Fruit fly (Drosophila melanogaster) whole organism, adult: Measurements from ENCODE around the gene CG11149.
A peak's percentile ranks its signal among the peaks of the same experiment; 100 is the strongest.

ENCODE experiments used
- CG11617 ChIP-seq: fragments of 200-800 bp; sonication (Bioruptor generic); optimal IDR thresholded peaks from 2 replicates; lab custom pipeline; 2017; ENCODE audit warnings: mild to moderate bottlenecking, missing biosample characterization, missing genetic modification reagents, missing genetic modification characterization
- CG12768 ChIP-seq: fragments of 200-800 bp; sonication (Bioruptor generic); optimal IDR thresholded peaks from 2 replicates; lab custom pipeline; 2017; ENCODE audit warnings: missing biosample characterization, missing genetic modification characterization, mild to moderate bottlenecking, moderate library complexity, missing genetic modification reagents
- CG14711 ChIP-seq: fragments of 200-800 bp; sonication (Bioruptor generic); optimal IDR thresholded peaks from 2 replicates; lab custom pipeline; 2018; ENCODE audit warnings: missing biosample characterization, mild to moderate bottlenecking, missing genetic modification characterization, moderate library complexity
- CG1620 ChIP-seq: fragments of 200-800 bp; sonication (Bioruptor generic); optimal IDR thresholded peaks from 2 replicates; lab custom pipeline; 2016; ENCODE audit warnings: missing biosample characterization, missing genetic modification characterization
- CG33017 ChIP-seq: fragments of 200-800 bp; sonication (Bioruptor generic); optimal IDR thresholded peaks from 2 replicates; lab custom pipeline; 2018; ENCODE audit warnings: missing biosample characterization, mild to moderate bottlenecking, missing genetic modification characterization, moderate library complexity
- CG5204 ChIP-seq: fragments of 200-800 bp; sonication (Bioruptor generic); optimal IDR thresholded peaks from 2 replicates; lab custom pipeline; 2016; ENCODE audit warnings: missing biosample characterization, missing genetic modification characterization
- CG7045 ChIP-seq: fragments of 200-800 bp; sonication (Bioruptor generic); optimal IDR thresholded peaks from 2 replicates; lab custom pipeline; 2017; ENCODE audit warnings: missing biosample characterization, mild to moderate bottlenecking, missing genetic modification characterization
- CG7101 ChIP-seq: fragments of 200-800 bp; sonication (Bioruptor generic); optimal IDR thresholded peaks from 2 replicates; lab custom pipeline; 2018; ENCODE audit warnings: missing biosample characterization, mild to moderate bottlenecking, missing genetic modification characterization, moderate library complexity
- Clk ChIP-seq: fragments of 200-800 bp; sonication (Bioruptor generic); optimal IDR thresholded peaks from 2 replicates; lab custom pipeline; 2017; ENCODE audit warnings: missing biosample characterization, missing genetic modification characterization
- Crg-1 ChIP-seq: fragments of 200-800 bp; sonication (Bioruptor generic); optimal IDR thresholded peaks from 2 replicates; lab custom pipeline; 2016; ENCODE audit warnings: missing biosample characterization, missing genetic modification characterization
- Hr96 ChIP-seq: fragments of 200-800 bp; sonication (Bioruptor generic); optimal IDR thresholded peaks from 2 replicates; lab custom pipeline; 2016; ENCODE audit warnings: missing biosample characterization, missing genetic modification characterization
- Mnt ChIP-seq: fragments of 200-800 bp; sonication (Bioruptor generic); optimal IDR thresholded peaks from 2 replicates; lab custom pipeline; 2016; ENCODE audit warnings: missing biosample characterization, mild to moderate bottlenecking, missing genetic modification characterization
- bab1 ChIP-seq: fragments of 200-800 bp; sonication (Bioruptor generic); optimal IDR thresholded peaks from 3 replicates; lab custom pipeline; 2019; ENCODE audit warnings: missing biosample characterization, mild to moderate bottlenecking, missing genetic modification characterization, moderate library complexity
- cic ChIP-seq: fragments of 200-800 bp; sonication (Bioruptor generic); optimal IDR thresholded peaks from 2 replicates; lab custom pipeline; 2017; ENCODE audit warnings: missing biosample characterization, mild to moderate bottlenecking, missing genetic modification characterization, moderate library complexity
- cnc ChIP-seq, 2 experiments: fragments of >200 bp; optimal IDR thresholded peaks; 2 replicates each; lab custom pipeline; 2017
- kay ChIP-seq: fragments of 200-800 bp; sonication (Bioruptor generic); peaks from one replicate; lab custom pipeline; 2016; ENCODE audit warnings: missing biosample characterization, missing genetic modification characterization, borderline replicate concordance
- ovo ChIP-seq: fragments of 200-800 bp; sonication (Bioruptor generic); optimal IDR thresholded peaks from 2 replicates; lab custom pipeline; 2016; ENCODE audit warnings: missing biosample characterization, missing genetic modification characterization
- pad ChIP-seq: fragments of 200-800 bp; sonication (Bioruptor generic); optimal IDR thresholded peaks from 3 replicates; lab custom pipeline; 2017; ENCODE audit warnings: missing biosample characterization, missing genetic modification characterization, mild to moderate bottlenecking, moderate library complexity, missing genetic modification reagents
- tj ChIP-seq: fragments of 200-800 bp; sonication (Bioruptor generic); optimal IDR thresholded peaks from 3 replicates; lab custom pipeline; 2017; ENCODE audit warnings: missing biosample characterization, mild to moderate bottlenecking, missing genetic modification characterization, moderate library complexity
- toe ChIP-seq: fragments of 200-800 bp; sonication (Bioruptor generic); optimal IDR thresholded peaks from 2 replicates; lab custom pipeline; 2016; ENCODE audit warnings: missing biosample characterization, missing genetic modification characterization

CG11149 gene

DNA sequence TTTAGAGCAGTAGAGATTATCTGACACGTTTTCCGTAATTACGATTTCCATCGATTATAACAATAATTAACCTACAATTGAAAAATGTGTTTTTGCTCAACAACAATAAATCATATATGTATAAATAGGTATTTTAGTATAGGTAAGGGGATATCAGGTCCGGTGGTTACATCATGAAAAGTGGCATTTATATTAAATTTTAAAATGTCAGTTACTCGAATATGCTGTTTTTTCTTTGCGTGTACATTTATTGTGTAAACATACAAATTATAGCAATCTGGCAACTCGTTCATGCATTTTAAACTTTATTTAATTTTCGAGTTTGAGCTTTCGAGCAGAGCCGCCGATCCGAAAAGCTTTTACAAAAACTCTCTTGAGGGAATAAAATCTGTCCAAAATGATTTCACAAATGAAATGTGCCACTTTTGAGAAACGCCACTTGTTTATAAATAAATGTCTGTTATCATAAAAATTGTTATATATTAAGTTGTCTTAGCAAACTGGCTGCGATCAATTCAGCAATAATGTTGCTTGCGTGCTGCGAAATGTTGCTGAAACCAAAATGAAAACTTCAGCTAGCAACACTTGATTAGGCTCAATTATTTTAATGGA lies 22.9 kb upstream of the CG11149 start:
- peak; percentile 88 for TF ChIP-seq kay (GFP tag; lab: Kevin White, UChicago)
- TF ChIP-seq toe (GFP tag; lab: Kevin White, UChicago), result no peak

DNA sequence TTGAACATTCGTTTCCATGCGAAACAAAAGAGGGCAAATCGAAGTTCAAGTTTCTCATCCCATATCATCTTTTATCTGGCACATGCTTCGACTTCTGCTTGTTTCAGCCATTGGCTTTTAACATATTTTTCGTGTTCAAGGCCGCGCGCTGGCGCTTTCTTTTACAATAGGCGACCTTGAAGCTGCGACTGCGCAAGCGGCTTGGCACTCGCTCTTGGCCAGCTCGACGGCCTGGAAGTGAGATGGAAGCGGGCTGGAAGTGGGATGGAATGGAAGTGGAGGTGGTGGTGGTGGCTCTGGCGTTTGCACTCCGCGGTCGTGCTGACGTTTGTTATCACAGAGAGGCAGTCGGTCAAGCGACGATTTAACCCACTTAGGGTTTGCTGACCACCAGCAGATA lies 21.7 kb upstream of the CG11149 start:
- TF ChIP-seq CG33017 (tag; lab: Kevin White, UChicago) (no peak), tj (peak; percentile 23)

DNA sequence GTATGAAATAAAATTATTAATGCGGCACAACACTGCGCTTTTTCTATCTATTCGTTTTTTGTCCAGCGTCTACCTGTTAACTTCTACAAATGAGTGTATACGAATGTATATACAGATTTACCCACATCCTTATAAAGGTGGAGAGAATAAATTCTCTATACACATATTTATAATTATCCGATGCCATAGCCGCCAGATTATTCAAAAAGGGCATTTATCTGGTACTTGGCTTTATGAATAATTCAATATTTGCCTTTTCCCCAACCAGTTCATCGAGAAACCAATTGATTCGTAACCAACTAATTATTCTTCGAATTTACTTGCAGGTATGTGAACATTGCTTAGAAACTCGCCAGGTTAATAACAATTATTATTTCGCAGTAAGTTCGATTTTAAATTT lies 20.4 kb upstream of the CG11149 start, which contains the start of gene CG11147:
CG11147 (minus strand) TSS at position 101 of the 400 bp plus-strand sequence.
- no peak for TF ChIP-seq CG5204 (GFP tag; lab: Kevin White, UChicago)
- no peak for TF ChIP-seq CG33017 (tag; lab: Kevin White, UChicago)
- TF ChIP-seq tj, result no peak
- no peak for TF ChIP-seq pad (GFP tag; lab: Kevin White, UChicago)
- no peak for TF ChIP-seq cnc (optimal IDR thresholded peaks at IDR 0.05; lab: Kevin White, UChicago)
- no peak for TF ChIP-seq CG7045 (GFP tag; lab: Kevin White, UChicago)
- no peak for TF ChIP-seq CG12768
- no peak for TF ChIP-seq bab1 (GFP tag; lab: Kevin White, UChicago)
- TF ChIP-seq Clk (GFP tag; lab: Kevin White, UChicago), result no peak
- no peak for TF ChIP-seq CG7101 (tag; lab: Kevin White, UChicago)
- no peak for TF ChIP-seq cic (GFP tag; lab: Kevin White, UChicago)
- TF ChIP-seq ovo (GFP tag; lab: Kevin White, UChicago), result no peak
- no peak for TF ChIP-seq Crg-1
- no peak for TF ChIP-seq CG11617 (GFP tag; lab: Kevin White, UChicago)
- no peak for TF ChIP-seq toe (GFP tag; lab: Kevin White, UChicago)
- no peak for TF ChIP-seq CG14711 (tag; lab: Kevin White, UChicago)
- no peak for TF ChIP-seq Hr96 (GFP tag; lab: Kevin White, UChicago)

DNA sequence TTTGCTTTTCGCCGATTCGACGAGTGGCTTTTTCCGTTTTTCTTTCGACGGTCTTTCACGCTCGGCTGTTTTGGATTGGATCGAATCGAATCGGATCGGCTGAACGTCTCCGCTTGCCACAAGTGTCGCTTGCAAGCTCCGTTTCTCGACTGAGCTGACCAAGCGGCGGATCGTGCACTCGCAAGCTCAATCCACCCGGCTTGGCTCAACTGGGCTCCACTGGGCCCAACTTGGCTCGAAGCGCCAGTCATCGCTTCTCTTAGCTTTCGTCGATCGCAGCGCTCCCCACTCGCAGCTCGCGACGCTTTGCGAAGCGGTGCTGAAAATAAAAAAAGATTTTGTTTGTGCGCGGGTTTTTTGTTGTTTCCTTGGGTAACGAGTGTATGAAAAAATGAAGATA lies 20.0 kb upstream of the CG11149 start:
- peak; percentile 10 for TF ChIP-seq tj
- no peak for TF ChIP-seq CG14711 (tag; lab: Kevin White, UChicago)

DNA sequence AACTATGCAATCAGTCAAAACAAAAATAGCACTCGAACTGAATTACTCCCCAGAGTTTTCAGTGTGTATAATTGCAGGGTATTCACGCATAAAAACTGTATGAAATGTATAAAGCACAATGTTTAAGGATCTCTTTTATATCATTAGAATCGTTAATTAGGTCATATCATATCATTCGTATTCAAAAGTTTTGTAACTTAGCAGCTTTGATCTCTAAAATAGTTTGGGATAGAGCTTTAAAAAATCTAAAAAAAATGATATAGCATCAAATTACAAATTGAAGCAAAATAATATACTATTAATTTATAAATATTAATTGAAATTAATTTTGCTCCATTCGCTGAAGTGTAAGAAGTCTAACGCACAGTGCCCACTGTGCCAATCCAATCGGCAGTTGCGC lies 9.7 kb upstream of the CG11149 start:
- no peak for TF ChIP-seq cic (GFP tag; lab: Kevin White, UChicago)

DNA sequence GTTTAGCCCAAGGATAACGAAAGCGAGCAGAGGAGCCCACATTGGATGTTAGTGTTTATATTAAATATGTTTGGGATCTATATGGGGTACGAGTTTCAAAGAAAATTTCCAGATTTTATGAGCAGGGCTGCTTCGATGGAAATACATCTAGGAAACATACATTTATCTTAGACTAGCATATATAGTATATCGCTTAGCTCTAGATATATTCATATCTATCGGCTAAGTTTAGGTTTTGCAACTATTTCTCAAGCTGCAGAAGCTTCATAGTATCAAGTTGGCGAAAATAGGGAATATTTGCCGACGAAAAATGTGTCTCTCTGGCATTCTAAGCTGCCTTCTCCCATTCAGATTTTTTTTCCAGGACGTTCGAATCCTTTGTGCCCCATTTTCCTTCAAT lies 8.0 kb upstream of the CG11149 start, which contains the start of gene CG14006:
CG14006 (minus strand) TSS at position 101 of the 400 bp plus-strand sequence.
- no peak for TF ChIP-seq ovo (GFP tag; lab: Kevin White, UChicago)
- TF ChIP-seq pad (GFP tag; lab: Kevin White, UChicago), result no peak
- TF ChIP-seq CG5204 (GFP tag; lab: Kevin White, UChicago), result no peak
- TF ChIP-seq CG1620 (GFP tag; lab: Kevin White, UChicago), result no peak
- TF ChIP-seq Hr96 (GFP tag; lab: Kevin White, UChicago), result no peak
- no peak for TF ChIP-seq tj
- no peak for TF ChIP-seq CG7101 (tag; lab: Kevin White, UChicago)
- no peak for TF ChIP-seq toe (GFP tag; lab: Kevin White, UChicago)
- no peak for TF ChIP-seq CG12768
- no peak for TF ChIP-seq cic (GFP tag; lab: Kevin White, UChicago)
- no peak for TF ChIP-seq CG7045 (GFP tag; lab: Kevin White, UChicago)
- no peak for TF ChIP-seq CG33017 (tag; lab: Kevin White, UChicago)
- no peak for TF ChIP-seq CG11617 (GFP tag; lab: Kevin White, UChicago)
- TF ChIP-seq Mnt, result no peak
- no peak for TF ChIP-seq Crg-1
- no peak for TF ChIP-seq CG14711 (tag; lab: Kevin White, UChicago)
- no peak for TF ChIP-seq kay (GFP tag; lab: Kevin White, UChicago)
- TF ChIP-seq Clk (GFP tag; lab: Kevin White, UChicago), result no peak
- TF ChIP-seq cnc (optimal IDR thresholded peaks at IDR 0.05; lab: Kevin White, UChicago), result no peak
- no peak for TF ChIP-seq bab1 (GFP tag; lab: Kevin White, UChicago)

DNA sequence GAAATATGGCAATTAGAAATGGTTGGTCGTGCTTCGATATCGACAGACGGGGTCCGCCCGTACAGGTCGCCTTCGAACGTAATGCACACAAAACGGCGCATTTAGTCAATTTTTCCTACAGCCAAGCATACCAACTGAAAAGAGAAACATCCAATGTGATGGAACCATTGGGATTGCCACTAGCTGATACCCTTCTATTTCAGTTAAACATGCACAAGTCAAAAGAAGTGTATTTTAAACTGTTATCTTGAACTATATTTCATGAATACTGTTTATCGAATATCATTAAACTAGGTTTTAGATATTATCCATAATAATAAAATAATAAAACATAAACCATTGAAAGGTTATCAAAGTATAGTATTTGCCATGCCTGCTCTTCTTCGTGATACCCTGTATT lies 5.3 kb upstream of the CG11149 start:
- no peak for TF ChIP-seq cic (GFP tag; lab: Kevin White, UChicago)
- TF ChIP-seq CG5204 (GFP tag; lab: Kevin White, UChicago), result no peak
- TF ChIP-seq bab1 (GFP tag; lab: Kevin White, UChicago), result no peak
- TF ChIP-seq Hr96 (GFP tag; lab: Kevin White, UChicago), result no peak
- TF ChIP-seq CG7045 (GFP tag; lab: Kevin White, UChicago), result no peak
- no peak for TF ChIP-seq CG33017 (tag; lab: Kevin White, UChicago)
- no peak for TF ChIP-seq toe (GFP tag; lab: Kevin White, UChicago)
- no peak for TF ChIP-seq Mnt
- no peak for TF ChIP-seq CG12768
- no peak for TF ChIP-seq pad (GFP tag; lab: Kevin White, UChicago)
- TF ChIP-seq kay (GFP tag; lab: Kevin White, UChicago), result no peak
